Worm (Caenorhabditis elegans) whole organism, L4 larva: ENCODE results near the gene Y116A8C.44.

Experiments used
- D1046.2 ChIP-seq: fragments of 200-800 bp; sonication (Bioruptor generic); IDR thresholded peaks from 2 replicates; pipeline ENCODE4 v1.3.6; 2022; ENCODE audit warnings: missing genetic modification characterization, missing compliant biosample characterization
- F44E2.7 ChIP-seq: fragments of 200-800 bp; sonication (Bioruptor generic); IDR thresholded peaks from 2 replicates; pipeline ENCODE4 v2.1.2; 2022; ENCODE audit warnings: missing genetic modification characterization, missing compliant biosample characterization
- F49E8.2 ChIP-seq: sonication (generic microtip); optimal IDR thresholded peaks from 2 replicates; lab custom pipeline; 2016; ENCODE audit warnings: missing compliant biosample characterization, mild to moderate bottlenecking, missing genetic modification characterization, borderline replicate concordance
- T20F7.1 ChIP-seq: fragments of 200-800 bp; sonication (Bioruptor generic); optimal IDR thresholded peaks from 2 replicates; lab custom pipeline; 2018; ENCODE audit warnings: mild to moderate bottlenecking, missing genetic modification characterization, missing compliant biosample characterization
- T26A8.4 ChIP-seq: fragments of 200-800 bp; sonication (Bioruptor generic); IDR thresholded peaks from 2 replicates; pipeline ENCODE4 v1.3.6; 2022; ENCODE audit warnings: missing genetic modification characterization, missing compliant biosample characterization
- Y48G9A.11 ChIP-seq: fragments of 200-800 bp; sonication (Bioruptor generic); IDR thresholded peaks from 2 replicates; pipeline ENCODE4 v1.3.6; 2022; ENCODE audit warnings: missing genetic modification reagents, missing genetic modification characterization, missing compliant biosample characterization
- ZK337.2 ChIP-seq: fragments of 200-800 bp; sonication (Bioruptor generic); IDR thresholded peaks from 2 replicates; pipeline ENCODE4 v1.3.6; 2022; ENCODE audit warnings: missing genetic modification reagents, missing genetic modification characterization, missing compliant biosample characterization
- aha-1 ChIP-seq: fragments of 150-350 bp; peaks from one replicate; lab custom pipeline; 2014; ENCODE audit warnings: missing biosample characterization, missing genetic modification characterization
- ama-1 ChIP-seq: fragments of 150-350 bp; optimal IDR thresholded peaks from 2 replicates; lab custom pipeline; 2014; ENCODE audit warnings: inconsistent platforms, mixed read lengths
- arid-1 ChIP-seq: fragments of 200-800 bp; sonication (Bioruptor generic); conservative IDR thresholded peaks from 2 replicates; pipeline ENCODE4 v1.3.6; 2022; ENCODE audit warnings: missing genetic modification reagents, missing genetic modification characterization, missing compliant biosample characterization
- ceh-32 ChIP-seq: sonication (generic microtip); optimal IDR thresholded peaks from 2 replicates; lab custom pipeline; 2016; ENCODE audit warnings: mild to moderate bottlenecking, missing genetic modification characterization, missing compliant biosample characterization; ENCODE audit not compliant: poor library complexity
- ceh-44 ChIP-seq: fragments of 200-800 bp; sonication (Bioruptor generic); IDR thresholded peaks from 2 replicates; pipeline ENCODE4 v1.3.6; 2022; ENCODE audit warnings: missing genetic modification reagents, missing genetic modification characterization, missing compliant biosample characterization
- ctbp-1 ChIP-seq: fragments of 200-800 bp; sonication (Bioruptor generic); IDR thresholded peaks from 2 replicates; pipeline ENCODE4 v1.3.6; 2022; ENCODE audit warnings: missing genetic modification reagents, missing genetic modification characterization, missing compliant biosample characterization
- daf-16 ChIP-seq, 3 experiments: sonication (generic microtip); optimal IDR thresholded peaks; 2 replicates each; lab custom pipeline; 2016 to 2017; ENCODE audit warnings: missing genetic modification characterization in 3 of 3, missing genetic modification reagents in 3 of 3, mild to moderate bottlenecking in 2 of 3, missing compliant biosample characterization in 2 of 3, missing biosample characterization in 1 of 3, moderate library complexity in 1 of 3
- dmd-6 ChIP-seq: fragments of 200-800 bp; sonication (Bioruptor generic); IDR thresholded peaks from 2 replicates; pipeline ENCODE4 v1.3.6; 2022; ENCODE audit warnings: missing genetic modification reagents, missing genetic modification characterization, missing compliant biosample characterization
- duxl-1 ChIP-seq: sonication (generic microtip); optimal IDR thresholded peaks from 2 replicates; lab custom pipeline; 2016; ENCODE audit warnings: mild to moderate bottlenecking, missing genetic modification characterization, moderate library complexity, missing compliant biosample characterization; ENCODE audit not compliant: poor library complexity
- dve-1 ChIP-seq: sonication (generic microtip); optimal IDR thresholded peaks from 2 replicates; lab custom pipeline; 2017; ENCODE audit warnings: antibody characterized with exemption, mild to moderate bottlenecking, missing genetic modification characterization, missing compliant biosample characterization; ENCODE audit not compliant: insufficient read depth
- egl-27 ChIP-seq: sonication (generic microtip); optimal IDR thresholded peaks from 3 replicates; lab custom pipeline; 2017; ENCODE audit warnings: missing biosample characterization, missing genetic modification reagents, missing genetic modification characterization
- egl-43 ChIP-seq: fragments of 200-800 bp; sonication (Bioruptor generic); IDR thresholded peaks from 2 replicates; pipeline ENCODE4 v1.3.6; 2022; ENCODE audit warnings: missing genetic modification reagents, missing genetic modification characterization, missing compliant biosample characterization
- fkh-10 ChIP-seq: fragments of 150-350 bp; optimal IDR thresholded peaks from 2 replicates; lab custom pipeline; 2014; ENCODE audit warnings: missing biosample characterization, missing genetic modification reagents, missing genetic modification characterization
- hlh-30 ChIP-seq: sonication (generic microtip); optimal IDR thresholded peaks from 2 replicates; lab custom pipeline; 2017; ENCODE audit warnings: antibody characterized with exemption, mild to moderate bottlenecking, missing genetic modification characterization, missing compliant biosample characterization; ENCODE audit not compliant: insufficient read depth
- hmg-1.1 ChIP-seq: fragments of 200-800 bp; sonication (Bioruptor generic); IDR thresholded peaks from 2 replicates; pipeline ENCODE4 v1.3.6; 2022; ENCODE audit warnings: missing genetic modification reagents, missing genetic modification characterization, missing compliant biosample characterization
- lin-13 ChIP-seq: fragments of 150-350 bp; optimal IDR thresholded peaks from 2 replicates; lab custom pipeline; 2014; ENCODE audit warnings: missing biosample characterization, missing genetic modification reagents, missing genetic modification characterization
- lin-38 ChIP-seq: fragments of 200-800 bp; sonication (Bioruptor generic); IDR thresholded peaks from 2 replicates; pipeline ENCODE4 v1.3.6; 2022; ENCODE audit warnings: missing genetic modification reagents, missing genetic modification characterization, missing compliant biosample characterization
- lir-3 ChIP-seq: sonication (generic microtip); optimal IDR thresholded peaks from 2 replicates; lab custom pipeline; 2016; ENCODE audit warnings: mild to moderate bottlenecking, missing genetic modification characterization, missing compliant biosample characterization
- mdl-1 ChIP-seq, 2 experiments: fragments of 150-350 bp in 1 of 2; sonication (generic microtip) in 1 of 2; optimal IDR thresholded peaks; 2 replicates each; lab custom pipeline; 2014 to 2017; ENCODE audit warnings: missing biosample characterization in 2 of 2, missing genetic modification characterization in 2 of 2
- mes-2 ChIP-seq: sonication (generic microtip); optimal IDR thresholded peaks from 2 replicates; lab custom pipeline; 2016; ENCODE audit warnings: missing genotype, mild to moderate bottlenecking, missing genetic modification characterization, missing compliant biosample characterization; ENCODE audit not compliant: poor library complexity, severe bottlenecking
- nhr-10 ChIP-seq: fragments of 150-350 bp; optimal IDR thresholded peaks from 2 replicates; lab custom pipeline; 2014; ENCODE audit warnings: missing biosample characterization, missing genetic modification characterization
- nhr-102 ChIP-seq: sonication (generic microtip); optimal IDR thresholded peaks from 2 replicates; lab custom pipeline; 2016; ENCODE audit warnings: mild to moderate bottlenecking, missing genetic modification characterization, moderate library complexity, missing compliant biosample characterization
- nhr-11 ChIP-seq: fragments of 150-350 bp; optimal IDR thresholded peaks from 2 replicates; lab custom pipeline; 2014; ENCODE audit warnings: missing biosample characterization, missing genetic modification characterization
- nhr-76 ChIP-seq: fragments of 150-350 bp; optimal IDR thresholded peaks from 2 replicates; lab custom pipeline; 2014; ENCODE audit warnings: missing biosample characterization, missing genetic modification characterization
- nhr-77 ChIP-seq: fragments of 150-350 bp; optimal IDR thresholded peaks from 2 replicates; lab custom pipeline; 2014; ENCODE audit warnings: missing biosample characterization, missing genetic modification characterization
- pha-4 ChIP-seq, 2 experiments: fragments of 150-350 bp in 1 of 2; fragments of 200-800 bp in 1 of 2; sonication (Bioruptor generic) in 1 of 2; IDR thresholded peaks in 1 of 2; optimal IDR thresholded peaks in 1 of 2; 2 replicates each; pipeline versions ENCODE4 v1.3.6 to Lab custom; 2014 to 2022; ENCODE audit warnings: missing genetic modification characterization in 2 of 2, missing genetic modification reagents in 2 of 2, missing biosample characterization in 1 of 2, missing compliant biosample characterization in 1 of 2
- rbr-2 ChIP-seq: sonication (generic microtip); optimal IDR thresholded peaks from 2 replicates; lab custom pipeline; 2016; ENCODE audit warnings: missing genotype, missing genetic modification characterization, missing compliant biosample characterization
- sdz-12 ChIP-seq: fragments of 200-800 bp; sonication (Bioruptor generic); optimal IDR thresholded peaks from 2 replicates; lab custom pipeline; 2018; ENCODE audit warnings: mild to moderate bottlenecking, missing genetic modification characterization, missing compliant biosample characterization
- set-16 ChIP-seq: fragments of 200-800 bp; sonication (Bioruptor generic); IDR thresholded peaks from 2 replicates; pipeline ENCODE4 v1.3.6; 2022; ENCODE audit warnings: missing genetic modification reagents, missing genetic modification characterization, missing compliant biosample characterization
- skn-1 ChIP-seq: fragments of 150-350 bp; optimal IDR thresholded peaks from 2 replicates; lab custom pipeline; 2014; ENCODE audit warnings: missing biosample characterization, missing genetic modification characterization
- snpc-1.2 ChIP-seq: fragments of 200-800 bp; sonication (Bioruptor generic); IDR thresholded peaks from 2 replicates; pipeline ENCODE4 v1.3.6; 2022; ENCODE audit warnings: missing genetic modification reagents, missing genetic modification characterization, missing compliant biosample characterization
- spr-1 ChIP-seq: sonication (generic microtip); optimal IDR thresholded peaks from 2 replicates; lab custom pipeline; 2016; ENCODE audit warnings: mild to moderate bottlenecking, missing genetic modification characterization, missing compliant biosample characterization
- spr-3 ChIP-seq: fragments of 200-800 bp; sonication (Bioruptor generic); optimal IDR thresholded peaks from 2 replicates; lab custom pipeline; 2018; ENCODE audit warnings: mild to moderate bottlenecking, missing genetic modification characterization, missing compliant biosample characterization
- unc-130 ChIP-seq: sonication (generic microtip); optimal IDR thresholded peaks from 2 replicates; lab custom pipeline; 2016; ENCODE audit warnings: missing genetic modification reagents, missing genetic modification characterization, missing compliant biosample characterization
- vab-7 ChIP-seq: fragments of 200-800 bp; sonication (Bioruptor generic); IDR thresholded peaks from 2 replicates; pipeline ENCODE4 v1.3.6; 2022; ENCODE audit warnings: missing genetic modification reagents, missing genetic modification characterization, missing compliant biosample characterization
- zag-1 ChIP-seq: fragments of 150-350 bp; optimal IDR thresholded peaks from 2 replicates; lab custom pipeline; 2014; ENCODE audit warnings: missing biosample characterization, missing genetic modification characterization
- zfp-2 ChIP-seq: sonication (generic microtip); optimal IDR thresholded peaks from 2 replicates; lab custom pipeline; 2016; ENCODE audit warnings: mild to moderate bottlenecking, missing genetic modification characterization, missing compliant biosample characterization
- zfp-3 ChIP-seq: fragments of 200-800 bp; sonication (Bioruptor generic); conservative IDR thresholded peaks from 2 replicates; pipeline ENCODE4 v1.3.6; 2022; ENCODE audit warnings: missing genetic modification reagents, missing genetic modification characterization, missing compliant biosample characterization

The Y116A8C.44 gene

DNA sequence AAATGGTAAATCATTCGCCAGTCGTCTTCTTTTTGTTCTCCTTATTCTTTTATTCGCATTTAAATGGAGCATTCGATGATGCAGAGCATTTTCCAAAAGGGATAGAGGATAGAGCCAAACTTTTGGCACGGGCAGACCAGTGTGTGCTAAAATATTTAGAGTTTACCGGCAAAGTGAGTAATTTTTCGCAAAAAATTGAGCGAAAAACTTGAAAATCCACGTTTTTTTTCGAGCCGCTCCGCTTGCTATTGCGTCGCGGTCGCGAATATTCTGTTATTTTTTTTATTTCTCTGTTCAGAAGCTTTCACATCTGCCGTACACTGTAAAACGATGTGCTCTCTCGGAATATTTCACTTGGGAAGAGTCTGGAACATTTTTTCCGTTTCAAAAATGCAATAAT is 30.9 kb upstream of the Y116A8C.44 start, which contains the start of gene Y116A8C.43:
Y116A8C.43 (plus strand) TSS at position 3 of the 400 bp plus-strand sequence.
- TF ChIP-seq zfp-3 (0 out of 2 replicates have a peak, but pooled peaks have one; percentile 17), vab-7 (GFP tag; lab: Robert Waterston, UW) (no peak), daf-16 (GFP tag; optimal IDR thresholded peaks at IDR 0.05; lab: Kevin White, UChicago) (no peak), daf-16 (tag; optimal IDR thresholded peaks at IDR 0.05; lab: Kevin White, UChicago) (peak; percentile 27), set-16 (GFP tag; lab: Robert Waterston, UW) (no peak), T26A8.4 (GFP tag; lab: Robert Waterston, UW) (0 out of 2 replicates have a peak, but pooled peaks have one; percentile 27), arid-1 (GFP tag; lab: Robert Waterston, UW) (peak; percentile 11; the same call in 1 of the 2 replicates), ama-1 (lab: Kevin White, UChicago) (peak; percentile 84), nhr-10 (no peak), unc-130 (GFP tag; lab: Kevin White, UChicago) (peak; percentile 56), zfp-2 (no peak), F49E8.2 (tag; lab: Kevin White, UChicago) (peak; percentile 79), lin-38 (peak; percentile 73), aha-1 (peak; percentile 76), F44E2.7 (GFP tag; lab: Robert Waterston, UW) (no peak), rbr-2 (peak; percentile 9), mes-2 (tag; lab: Kevin White, UChicago) (peak; percentile 23), spr-1 (no peak)

DNA sequence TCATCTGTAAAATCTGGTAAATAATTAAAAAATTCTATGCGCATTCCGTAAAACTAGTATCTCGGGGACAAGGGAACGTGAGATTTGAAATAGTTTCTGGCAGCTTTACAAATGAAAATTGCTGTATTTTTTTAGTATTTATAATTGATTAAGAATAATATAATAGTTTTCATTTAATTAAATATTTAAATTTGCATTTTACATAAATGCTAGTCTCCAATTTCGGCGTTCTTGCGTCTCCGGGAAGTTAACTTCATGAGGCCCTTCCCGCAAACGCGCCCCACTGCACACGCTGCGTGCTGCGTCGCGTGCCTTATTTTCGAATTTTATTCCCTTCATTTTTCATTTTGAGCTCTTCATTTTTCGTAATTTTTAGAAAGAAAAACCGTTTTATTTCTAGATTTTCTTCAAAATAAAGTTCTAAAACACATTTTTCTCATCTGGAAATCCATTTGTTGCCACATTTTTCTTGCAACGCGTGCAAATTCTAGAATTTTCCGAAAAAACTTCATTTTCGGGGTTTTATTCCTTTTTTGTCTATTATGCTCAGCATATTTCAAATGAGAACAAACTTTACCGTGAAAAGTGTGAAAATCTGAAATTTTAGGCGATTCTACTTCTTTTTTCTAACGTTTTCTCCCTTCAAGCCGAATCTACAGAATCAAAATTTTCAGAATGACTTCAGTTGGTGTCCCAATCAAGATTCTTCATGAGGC is 29.6 kb upstream of the Y116A8C.44 start, which contains the start of the genes snx-13 and snr-1:
snx-13 (minus strand) TSS at position 55 of the 716 bp plus-strand sequence.
snr-1 (plus strand) TSS at position 666 of the 716 bp plus-strand sequence.
- TF ChIP-seq skn-1 (tag; lab: Kevin White, UChicago) = no peak
- TF ChIP-seq unc-130 (GFP tag; lab: Kevin White, UChicago) = peak; percentile 90
- peak; percentile 48 for TF ChIP-seq dve-1 (tag; lab: Kevin White, UChicago)
- TF ChIP-seq D1046.2 (GFP tag; lab: Robert Waterston, UW) = peak; percentile 79; the same call in 1 of the 2 replicates
- peak in 1 of 2 experiments; percentile 65 for TF ChIP-seq mdl-1 (tag; optimal IDR thresholded peaks at IDR 0.05; lab: Kevin White, UChicago)
- TF ChIP-seq duxl-1 (tag; lab: Kevin White, UChicago) = no peak
- no peak for TF ChIP-seq zag-1
- TF ChIP-seq dmd-6 = peak; percentile 49
- TF ChIP-seq ceh-32 (tag; lab: Kevin White, UChicago) = no peak
- TF ChIP-seq lin-38 = peak; percentile 98
- TF ChIP-seq lin-13 (GFP tag; lab: Kevin White, UChicago) = peak; percentile 50
- no peak for TF ChIP-seq nhr-76 (tag; lab: Kevin White, UChicago)
- TF ChIP-seq ama-1 (lab: Kevin White, UChicago) = no peak
- TF ChIP-seq nhr-77 (tag; lab: Kevin White, UChicago) = peak; percentile 60
- TF ChIP-seq ceh-44 (GFP tag; lab: Robert Waterston, UW) = peak; percentile 84
- peak; percentile 60; the same call in 1 of the 2 replicates for TF ChIP-seq pha-4 (GFP tag; IDR thresholded peaks at IDR 0.05; lab: Robert Waterston, UW)
- no peak for TF ChIP-seq pha-4 (tag; optimal IDR thresholded peaks at IDR 0.05; lab: Kevin White, UChicago)
- TF ChIP-seq snpc-1.2 = peak; percentile 81
- TF ChIP-seq Y48G9A.11 (GFP tag; lab: Robert Waterston, UW) = peak; percentile 64
- no peak for TF ChIP-seq egl-27 (tag; lab: Kevin White, UChicago)
- peak; percentile 89 for TF ChIP-seq sdz-12 (GFP tag; lab: Kevin White, UChicago)
- peak in 1 of 2 experiments; percentile 30 for TF ChIP-seq daf-16 (GFP tag; optimal IDR thresholded peaks at IDR 0.05; lab: Kevin White, UChicago)
- peak; percentile 39 for TF ChIP-seq daf-16 (tag; optimal IDR thresholded peaks at IDR 0.05; lab: Kevin White, UChicago)
- peak; percentile 64 for TF ChIP-seq hlh-30 (tag; lab: Kevin White, UChicago)
- no peak for TF ChIP-seq egl-43 (GFP tag; lab: Robert Waterston, UW)
- no peak for TF ChIP-seq spr-3 (GFP tag; lab: Kevin White, UChicago)
- peak; percentile 70 for TF ChIP-seq rbr-2
- TF ChIP-seq ZK337.2 (GFP tag; lab: Robert Waterston, UW) = peak; percentile 74; the same call in 1 of the 2 replicates
- peak; percentile 78 for TF ChIP-seq T20F7.1
- TF ChIP-seq nhr-11 (tag; lab: Kevin White, UChicago) = peak; percentile 17
- peak; percentile 75 for TF ChIP-seq hmg-1.1 (GFP tag; lab: Robert Waterston, UW)
- TF ChIP-seq lir-3 (tag; lab: Kevin White, UChicago) = peak; percentile 58
- peak; percentile 96 for TF ChIP-seq mes-2 (tag; lab: Kevin White, UChicago)
- peak; percentile 86 for TF ChIP-seq fkh-10
- peak; percentile 38 for TF ChIP-seq nhr-102 (tag; lab: Kevin White, UChicago)
- no peak; the same call in 1 of the 2 replicates for TF ChIP-seq ctbp-1
